Worm (Caenorhabditis elegans): Measurements from ENCODE around the gene eif-3.D.
A peak's percentile ranks its signal among the peaks of the same experiment; 100 is the strongest.

eif-3.D gene

ce11 chrIII:8971255-8972020 is at the start of gene eif-3.D, which contains the start of gene R08D7.4:
TSS of gene eif-3.D (minus strand) at chrIII:8971578.
TSS of gene R08D7.4 (plus strand) at chrIII:8971892.
- TF ChIP-seq sptf-1 (tag; optimal IDR thresholded peaks at IDR 0.05) (peak; percentile 79), flh-1 (GFP tag; optimal IDR thresholded peaks at IDR 0.05) (no peak), unc-120 (tag; optimal IDR thresholded peaks at IDR 0.05; ENCODE audit: poor library complexity, severe bottlenecking) (peak; percentile 37), lin-32 (GFP tag; optimal IDR thresholded peaks at IDR 0.05) (no peak), sem-2 (GFP tag; optimal IDR thresholded peaks at IDR 0.05) (no peak), lin-13 (tag; optimal IDR thresholded peaks at IDR 0.05) (peak; percentile 31), nhr-76 (tag; optimal IDR thresholded peaks at IDR 0.05) (no peak), unc-39 (tag; optimal IDR thresholded peaks at IDR 0.05) (no peak), cnd-1 (tag; optimal IDR thresholded peaks at IDR 0.05) (peak; percentile 9), blmp-1 (tag; optimal IDR thresholded peaks at IDR 0.05) (no peak), nhr-2 (tag; optimal IDR thresholded peaks at IDR 0.05) (no peak), ceh-83 (GFP tag; optimal IDR thresholded peaks at IDR 0.05) (no peak), drap-1 (GFP tag; optimal IDR thresholded peaks at IDR 0.05) (no peak), elt-1 (tag; optimal IDR thresholded peaks at IDR 0.05; ENCODE audit: borderline replicate concordance, insufficient read depth) (no peak), snpc-4 (tag; optimal IDR thresholded peaks at IDR 0.05) (no peak), ztf-11 (tag; optimal IDR thresholded peaks at IDR 0.05) (peak; percentile 46), hlh-1 (tag; optimal IDR thresholded peaks at IDR 0.05) (no peak), zip-8 (tag; optimal IDR thresholded peaks at IDR 0.05) (no peak), ceh-43 (GFP tag; optimal IDR thresholded peaks at IDR 0.05) (no peak), ces-1 (GFP tag; optimal IDR thresholded peaks at IDR 0.05) (no peak), ham-2 (GFP tag; optimal IDR thresholded peaks at IDR 0.05) (no peak), pha-4 (tag; optimal IDR thresholded peaks at IDR 0.05) (peak; percentile 49), mab-5 (tag; optimal IDR thresholded peaks at IDR 0.05) (no peak), tbx-8 (GFP tag; optimal IDR thresholded peaks at IDR 0.05) (no peak), unc-62 (GFP tag; optimal IDR thresholded peaks at IDR 0.05) (no peak), nhr-237 (tag; optimal IDR thresholded peaks at IDR 0.05) (peak; percentile 33), lsy-2 (tag; optimal IDR thresholded peaks at IDR 0.05) (peak; percentile 56), mls-2 (tag; optimal IDR thresholded peaks at IDR 0.05) (peak; percentile 64), mep-1 (tag; optimal IDR thresholded peaks at IDR 0.05) (no peak), elt-3 (tag; optimal IDR thresholded peaks at IDR 0.05) (no peak), nhr-12 (tag; optimal IDR thresholded peaks at IDR 0.05) (no peak), bed-3 (GFP tag; optimal IDR thresholded peaks at IDR 0.05) (peak; percentile 16), M03D4.4 (tag; optimal IDR thresholded peaks at IDR 0.05) (peak; percentile 58), ceh-39 (tag; optimal IDR thresholded peaks at IDR 0.05) (no peak), nhr-28 (tag; optimal IDR thresholded peaks at IDR 0.05) (no peak)

- TF ChIP-seq nhr-237 (tag; optimal IDR thresholded peaks at IDR 0.05) (no peak), nhr-28 (tag; optimal IDR thresholded peaks at IDR 0.05) (no peak), pha-4 (tag; optimal IDR thresholded peaks at IDR 0.05) (no peak), nhr-2 (tag; optimal IDR thresholded peaks at IDR 0.05) (no peak), tbx-8 (GFP tag; optimal IDR thresholded peaks at IDR 0.05) (no peak), nhr-12 (tag; optimal IDR thresholded peaks at IDR 0.05) (no peak), sem-2 (GFP tag; optimal IDR thresholded peaks at IDR 0.05) (no peak), lin-13 (tag; optimal IDR thresholded peaks at IDR 0.05) (no peak), elt-3 (tag; optimal IDR thresholded peaks at IDR 0.05) (no peak), elt-1 (tag; optimal IDR thresholded peaks at IDR 0.05; ENCODE audit: borderline replicate concordance, insufficient read depth) (no peak), ztf-11 (tag; optimal IDR thresholded peaks at IDR 0.05) (no peak), cnd-1 (tag; optimal IDR thresholded peaks at IDR 0.05) (no peak), nhr-76 (tag; optimal IDR thresholded peaks at IDR 0.05) (no peak), ceh-43 (GFP tag; optimal IDR thresholded peaks at IDR 0.05) (no peak), snpc-4 (tag; optimal IDR thresholded peaks at IDR 0.05) (no peak), mab-5 (tag; optimal IDR thresholded peaks at IDR 0.05) (no peak), lsy-2 (tag; optimal IDR thresholded peaks at IDR 0.05) (no peak), mls-2 (tag; optimal IDR thresholded peaks at IDR 0.05) (no peak), sptf-1 (tag; optimal IDR thresholded peaks at IDR 0.05) (no peak), flh-1 (GFP tag; optimal IDR thresholded peaks at IDR 0.05) (no peak)
Measured at ce11 chrIII:9017181-9017651, 45.8 kb upstream of the eif-3.D start, which contains the start of gene F59B2.12. TSS of gene F59B2.12 (plus strand) at chrIII:9017601.

ce11 chrIII:9012309-9012708 is 40.9 kb upstream of the eif-3.D start, which contains the start of gene F59B2.9:
TSS of gene F59B2.9 (minus strand) at chrIII:9012409.
- TF ChIP-seq lsy-2 (tag; optimal IDR thresholded peaks at IDR 0.05) (no peak), nhr-237 (tag; optimal IDR thresholded peaks at IDR 0.05) (no peak), M03D4.4 (tag; optimal IDR thresholded peaks at IDR 0.05) (no peak)
